Fruit fly (Drosophila melanogaster) Kc167 (cell line): Measurements from ENCODE around the gene Mst36Fa.

Experiments used
- Myc ChIP-seq: fragments of >200 bp; optimal IDR thresholded peaks from 2 replicates; lab custom pipeline; 2017; ENCODE audit warnings: missing external identifiers
- h ChIP-seq: fragments of >200 bp; optimal IDR thresholded peaks from 3 replicates; lab custom pipeline; 2018; ENCODE audit warnings: missing external identifiers
- insv ChIP-seq: fragments of >200 bp; optimal IDR thresholded peaks from 3 replicates; lab custom pipeline; 2018; ENCODE audit warnings: missing external identifiers
- psq ChIP-seq: fragments of >200 bp; optimal IDR thresholded peaks from 2 replicates; lab custom pipeline; 2017; ENCODE audit warnings: missing external identifiers
- ttk ChIP-seq: sonication (Bioruptor generic); optimal IDR thresholded peaks from 2 replicates; lab custom pipeline; 2017; ENCODE audit warnings: missing external identifiers

- TF ChIP-seq psq (lab: Kevin White, UChicago) (no peak), ttk (lab: Kevin White, UChicago) (no peak), h (lab: Kevin White, UChicago) (no peak), insv (no peak), Myc (lab: Kevin White, UChicago) (no peak)
These were observed 37.9 kb downstream of the Mst36Fa start for dm6 chr2L:18638945-18639344.
